Worm (Caenorhabditis elegans) whole organism, L1 larva: ENCODE measurements around the gene wdr-83.

ENCODE experiments used
- ceh-82 ChIP-seq, 3 experiments: fragments of 150-350 bp in 1 of 3; sonication (generic microtip) in 2 of 3; optimal IDR thresholded peaks; 2 replicates each; lab custom pipeline; 2014 to 2017; ENCODE audit warnings: missing biosample characterization in 3 of 3, missing genetic modification characterization in 3 of 3
- efl-1 ChIP-seq, 4 experiments: fragments of 150-350 bp; optimal IDR thresholded peaks in 3 of 4; peaks in 1 of 4; 1 replicate in 1 of 4; 2 replicates in 3 of 4; lab custom pipeline; 2014; ENCODE audit warnings: missing biosample characterization in 2 of 4, missing genetic modification characterization in 2 of 4, missing genetic modification reagents in 2 of 4
- elt-2 ChIP-seq: sonication (generic microtip); optimal IDR thresholded peaks from 2 replicates; lab custom pipeline; 2016; ENCODE audit warnings: missing genetic modification characterization, mild to moderate bottlenecking, inconsistent platforms, missing compliant biosample characterization, missing genetic modification reagents
- ets-5 ChIP-seq: fragments of 200-800 bp; sonication (Bioruptor generic); IDR thresholded peaks from 2 replicates; pipeline ENCODE4 v1.3.6; 2022; ENCODE audit warnings: missing genetic modification characterization, missing compliant biosample characterization
- fkh-10 ChIP-seq: sonication (generic microtip); optimal IDR thresholded peaks from 2 replicates; lab custom pipeline; 2017; ENCODE audit warnings: missing biosample characterization, missing genetic modification reagents, missing genetic modification characterization
- hlh-17 ChIP-seq: fragments of 200-800 bp; sonication (Bioruptor generic); optimal IDR thresholded peaks from 2 replicates; lab custom pipeline; 2018; ENCODE audit warnings: missing genetic modification characterization, mild to moderate bottlenecking, missing compliant biosample characterization, moderate library complexity, borderline replicate concordance
- lin-39 ChIP-seq: fragments of 150-350 bp; optimal IDR thresholded peaks from 2 replicates; lab custom pipeline; 2014; ENCODE audit warnings: missing biosample characterization, missing genetic modification reagents, missing genetic modification characterization
- lir-3 ChIP-seq: sonication (generic microtip); optimal IDR thresholded peaks from 2 replicates; lab custom pipeline; 2016; ENCODE audit warnings: mild to moderate bottlenecking, missing genetic modification characterization, moderate library complexity, missing compliant biosample characterization; ENCODE audit not compliant: poor library complexity
- mep-1 ChIP-seq: fragments of 150-350 bp; optimal IDR thresholded peaks from 2 replicates; lab custom pipeline; 2014; ENCODE audit warnings: missing biosample characterization, missing genetic modification characterization
- nhr-28 ChIP-seq: fragments of 150-350 bp; optimal IDR thresholded peaks from 2 replicates; lab custom pipeline; 2014; ENCODE audit warnings: missing biosample characterization, missing genetic modification characterization
- pqm-1 ChIP-seq: sonication (generic microtip); optimal IDR thresholded peaks from 3 replicates; lab custom pipeline; 2017; ENCODE audit warnings: missing biosample characterization, missing genetic modification characterization
- snu-23 ChIP-seq: sonication (generic microtip); optimal IDR thresholded peaks from 2 replicates; lab custom pipeline; 2016; ENCODE audit warnings: missing genetic modification characterization, missing compliant biosample characterization
- zag-1 ChIP-seq: fragments of 150-350 bp; optimal IDR thresholded peaks from 2 replicates; lab custom pipeline; 2014; ENCODE audit warnings: missing biosample characterization, missing genetic modification characterization

DNA sequence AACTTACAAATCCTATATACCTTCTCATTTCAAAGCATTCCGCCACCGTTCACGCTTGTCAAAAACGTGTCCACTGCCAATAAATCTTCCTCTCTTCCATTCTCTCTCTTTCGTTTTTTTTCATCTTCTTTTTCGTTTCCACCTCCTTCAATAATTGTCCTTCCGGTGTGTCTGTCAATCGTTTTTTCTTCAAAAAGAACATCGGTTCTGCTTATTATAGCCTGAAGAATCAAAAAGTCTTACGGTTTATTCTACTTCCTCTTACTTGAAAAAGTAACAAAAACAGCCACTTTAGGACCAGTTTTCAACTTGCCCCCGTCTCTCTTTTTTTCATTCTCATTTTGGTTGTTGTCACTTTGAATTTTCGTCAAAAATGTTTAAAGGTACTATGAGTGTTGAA, 17.7 kb upstream of the wdr-83 start:
- TF ChIP-seq mep-1 (tag; lab: Kevin White, UChicago): peak; percentile 16
- no peak for TF ChIP-seq lin-39 (tag; lab: Kevin White, UChicago)
- TF ChIP-seq efl-1 (optimal IDR thresholded peaks at IDR 0.05; lab: Kevin White, UChicago): no peak
- no peak for TF ChIP-seq efl-1 (GFP tag; optimal IDR thresholded peaks at IDR 0.05 in 1 of 2; lab: Kevin White, UChicago)
- no peak for TF ChIP-seq elt-2
- TF ChIP-seq ceh-82 (tag; optimal IDR thresholded peaks at IDR 0.05; lab: Kevin White, UChicago): no peak
- no peak for TF ChIP-seq ets-5 (GFP tag; lab: Robert Waterston, UW)
- TF ChIP-seq fkh-10 (GFP tag; lab: Kevin White, UChicago): no peak
- TF ChIP-seq snu-23 (GFP tag; lab: Kevin White, UChicago): no peak
- TF ChIP-seq hlh-17 (GFP tag; lab: Kevin White, UChicago): no peak
- TF ChIP-seq pqm-1: no peak
- TF ChIP-seq zag-1 (tag; lab: Kevin White, UChicago): no peak
- TF ChIP-seq lir-3 (tag; lab: Kevin White, UChicago): no peak
- no peak for TF ChIP-seq nhr-28 (tag; lab: Kevin White, UChicago)
